Worm (Caenorhabditis elegans): ENCODE results near the gene hpo-30.

DNA sequence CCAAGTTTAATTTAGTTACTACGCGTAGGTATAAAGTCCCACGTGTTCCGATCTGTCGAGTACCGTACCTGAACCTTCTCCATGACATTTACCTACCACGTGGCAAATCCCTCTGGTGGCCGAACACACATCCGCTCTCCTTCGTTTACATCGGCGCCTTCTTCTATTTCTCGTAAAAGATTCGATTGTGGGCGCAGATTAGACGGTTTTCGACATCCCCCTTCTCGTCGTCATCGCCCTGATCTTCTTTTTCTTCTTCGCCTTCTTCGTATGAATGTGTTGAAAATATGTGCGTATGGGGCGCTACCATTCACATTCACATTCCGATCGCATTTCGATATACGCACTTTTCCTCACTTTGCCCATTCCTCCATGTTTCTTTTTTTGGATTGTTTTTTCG is 13.4 kb downstream of the hpo-30 start:
- TF ChIP-seq T22C8.4 (GFP tag; IDR thresholded peaks at IDR 0.05) = no peak
- no peak for TF ChIP-seq ref-1 (GFP tag; conservative IDR thresholded peaks at IDR 0.05)
- TF ChIP-seq klf-2 (GFP tag; conservative IDR thresholded peaks at IDR 0.05) = no peak
- no peak for TF ChIP-seq cog-1 (tag; optimal IDR thresholded peaks at IDR 0.05)
- TF ChIP-seq tab-1 (GFP tag; IDR thresholded peaks at IDR 0.05) = no peak
- TF ChIP-seq ztf-23 (GFP tag; IDR thresholded peaks at IDR 0.05) = no peak

Measured in whole organism, midembryonic.